Worm (Caenorhabditis elegans) whole organism, L1 larva: ENCODE measurements around the gene F41G3.5.

Experiments used
- Y116A8C.19 ChIP-seq: sonication (generic microtip); optimal IDR thresholded peaks from 2 replicates; lab custom pipeline; 2016; ENCODE audit warnings: missing compliant biosample characterization, missing genetic modification characterization, borderline replicate concordance
- aly-2 ChIP-seq: fragments of 150-350 bp; optimal IDR thresholded peaks from 2 replicates; lab custom pipeline; 2014; ENCODE audit warnings: missing biosample characterization, missing genetic modification characterization
- ceh-63 ChIP-seq: fragments of 200-800 bp; sonication (Bioruptor generic); optimal IDR thresholded peaks from 2 replicates; lab custom pipeline; 2018; ENCODE audit warnings: mild to moderate bottlenecking, missing genetic modification characterization, missing compliant biosample characterization
- dpl-1 ChIP-seq, 3 experiments: fragments of 150-350 bp in 2 of 3; sonication (generic microtip) in 1 of 3; optimal IDR thresholded peaks; 2 replicates each; lab custom pipeline; 2014 to 2017; ENCODE audit warnings: missing biosample characterization in 3 of 3, missing genetic modification characterization in 3 of 3, missing genetic modification reagents in 3 of 3
- lin-15B ChIP-seq: fragments of 150-350 bp; sonication (generic microtip); optimal IDR thresholded peaks from 3 replicates; lab custom pipeline; 2014; ENCODE audit warnings: missing biosample characterization, missing genetic modification characterization
- mdl-1 ChIP-seq, 2 experiments: fragments of 150-350 bp; optimal IDR thresholded peaks; 2 replicates each; lab custom pipeline; 2014 to 2017; ENCODE audit warnings: missing biosample characterization in 2 of 2, missing genetic modification characterization in 2 of 2, inconsistent platforms in 1 of 2
- nhr-237 ChIP-seq: fragments of 150-350 bp; optimal IDR thresholded peaks from 2 replicates; lab custom pipeline; 2014; ENCODE audit warnings: missing biosample characterization, missing genetic modification characterization
- nhr-84 ChIP-seq: sonication (generic microtip); optimal IDR thresholded peaks from 2 replicates; lab custom pipeline; 2017; ENCODE audit warnings: missing biosample characterization, missing genetic modification characterization
- pqm-1 ChIP-seq: sonication (generic microtip); optimal IDR thresholded peaks from 3 replicates; lab custom pipeline; 2017; ENCODE audit warnings: missing biosample characterization, missing genetic modification characterization
- snpc-4 ChIP-seq: fragments of 150-350 bp; optimal IDR thresholded peaks from 2 replicates; lab custom pipeline; 2014; ENCODE audit warnings: missing biosample characterization, missing genetic modification characterization
- tbx-2 ChIP-seq: sonication (generic microtip); optimal IDR thresholded peaks from 2 replicates; lab custom pipeline; 2016; ENCODE audit warnings: missing genetic modification characterization, missing compliant biosample characterization
- unc-130 ChIP-seq: fragments of 150-350 bp; optimal IDR thresholded peaks from 2 replicates; lab custom pipeline; 2017; ENCODE audit warnings: missing biosample characterization, missing genetic modification characterization, inconsistent platforms
- unc-62 ChIP-seq: fragments of 150-350 bp; optimal IDR thresholded peaks from 2 replicates; lab custom pipeline; 2014; ENCODE audit warnings: missing biosample characterization, missing genetic modification reagents, missing genetic modification characterization

- TF ChIP-seq dpl-1 (GFP tag; optimal IDR thresholded peaks at IDR 0.05; lab: Kevin White, UChicago): no peak
- no peak for TF ChIP-seq Y116A8C.19 (tag; lab: Kevin White, UChicago)
- no peak for TF ChIP-seq ceh-63
- no peak for TF ChIP-seq mdl-1 (tag; optimal IDR thresholded peaks at IDR 0.05; lab: Kevin White, UChicago)
- no peak for TF ChIP-seq aly-2
- no peak for TF ChIP-seq lin-15B (tag; lab: Kevin White, UChicago)
- no peak for TF ChIP-seq nhr-84
- no peak for TF ChIP-seq snpc-4 (tag; lab: Kevin White, UChicago)
- peak; percentile 64 for TF ChIP-seq pqm-1
- TF ChIP-seq unc-130: no peak
- no peak for TF ChIP-seq tbx-2 (tag; lab: Kevin White, UChicago)
- no peak for TF ChIP-seq nhr-237 (tag; lab: Kevin White, UChicago)
- TF ChIP-seq unc-62: no peak
These were observed 34.7 kb downstream of the F41G3.5 start for ce11 chrII:6781231-6781630.
